Worm (Caenorhabditis elegans): Measurements from ENCODE around the gene try-9.
A peak's percentile ranks its signal among the peaks of the same experiment; 100 is the strongest.

try-9 gene

ce11 chrII:4376295-4377172, 8.5 kb downstream of the try-9 start, which contains the start of gene ntl-2:
Gene ntl-2 (minus strand): TSS chrII:4376465.
- TF ChIP-seq mab-5 (tag; optimal IDR thresholded peaks at IDR 0.05), result peak; percentile 89
- peak; percentile 92 for TF ChIP-seq sma-3 (GFP tag; optimal IDR thresholded peaks at IDR 0.05)
- peak; percentile 85 for TF ChIP-seq lin-11 (tag; optimal IDR thresholded peaks at IDR 0.05)
- peak; percentile 95 for TF ChIP-seq lin-13 (GFP tag; optimal IDR thresholded peaks at IDR 0.05)
- peak; percentile 12 for TF ChIP-seq R02D3.7 (tag; optimal IDR thresholded peaks at IDR 0.05)
- no peak for TF ChIP-seq ama-1 (optimal IDR thresholded peaks at IDR 0.05)
- no peak for TF ChIP-seq aly-2 (tag; optimal IDR thresholded peaks at IDR 0.05)
- TF ChIP-seq unc-55 (GFP tag; optimal IDR thresholded peaks at IDR 0.05), result peak; percentile 94
- peak; percentile 97 for TF ChIP-seq ZK546.5 (tag; optimal IDR thresholded peaks at IDR 0.05)
- no peak for TF ChIP-seq alr-1 (tag; optimal IDR thresholded peaks at IDR 0.05)
- peak; percentile 55 for TF ChIP-seq skn-1 (tag; optimal IDR thresholded peaks at IDR 0.05)
- TF ChIP-seq nhr-12 (tag; optimal IDR thresholded peaks at IDR 0.05), result no peak
- no peak for TF ChIP-seq ztf-1 (GFP tag; conservative IDR thresholded peaks at IDR 0.05)
- TF ChIP-seq sem-4 (tag; optimal IDR thresholded peaks at IDR 0.05), result peak; percentile 91
- TF ChIP-seq nhr-10 (tag; optimal IDR thresholded peaks at IDR 0.05), result no peak
- peak; percentile 18 for TF ChIP-seq nhr-237 (tag; optimal IDR thresholded peaks at IDR 0.05)
- peak; percentile 52 to 96 for TF ChIP-seq mdl-1 (tag; optimal IDR thresholded peaks at IDR 0.05)
- peak; percentile 85 for TF ChIP-seq nhr-6 (tag; optimal IDR thresholded peaks at IDR 0.05)
- TF ChIP-seq nhr-25 (tag; optimal IDR thresholded peaks at IDR 0.05), result peak; percentile 96
- no peak for TF ChIP-seq peb-1 (tag; optimal IDR thresholded peaks at IDR 0.05)
- peak; percentile 97 for TF ChIP-seq F13H6.1 (tag; optimal IDR thresholded peaks at IDR 0.05)
- peak; percentile 67 for TF ChIP-seq snpc-4 (tag; optimal IDR thresholded peaks at IDR 0.05)
- TF ChIP-seq egl-27 (tag; optimal IDR thresholded peaks at IDR 0.05), result peak; percentile 89
- no peak for TF ChIP-seq nhr-77 (tag; optimal IDR thresholded peaks at IDR 0.05)
- TF ChIP-seq blmp-1 (tag; optimal IDR thresholded peaks at IDR 0.05; ENCODE audit: insufficient read depth), result peak; percentile 66
- TF ChIP-seq gmeb-1 (tag; optimal IDR thresholded peaks at IDR 0.05), result peak; percentile 89
- TF ChIP-seq elt-3 (tag; optimal IDR thresholded peaks at IDR 0.05), result no peak
- TF ChIP-seq ceh-16 (tag; optimal IDR thresholded peaks at IDR 0.05), result peak; percentile 72
- TF ChIP-seq nhr-23 (tag; optimal IDR thresholded peaks at IDR 0.05), result peak; percentile 59
- TF ChIP-seq nhr-129 (tag; optimal IDR thresholded peaks at IDR 0.05), result peak; percentile 96
- peak; percentile 88 for TF ChIP-seq nhr-21 (tag; optimal IDR thresholded peaks at IDR 0.05)
- TF ChIP-seq sma-9 (GFP tag; optimal IDR thresholded peaks at IDR 0.05), result peak; percentile 84
- no peak for TF ChIP-seq sma-9 (tag; optimal IDR thresholded peaks at IDR 0.05)
- peak; percentile 70 for TF ChIP-seq ceh-82 (tag; optimal IDR thresholded peaks at IDR 0.05)
- peak; percentile 77 for TF ChIP-seq fos-1 (tag; optimal IDR thresholded peaks at IDR 0.05)
- TF ChIP-seq ztf-4 (tag; optimal IDR thresholded peaks at IDR 0.05), result peak; percentile 94
- TF ChIP-seq C34F6.9 (tag; optimal IDR thresholded peaks at IDR 0.05), result peak; percentile 96
- TF ChIP-seq lsy-2 (tag; optimal IDR thresholded peaks at IDR 0.05), result peak; percentile 98 to 99
- TF ChIP-seq crh-2 (tag; optimal IDR thresholded peaks at IDR 0.05), result peak; percentile 86
- no peak for TF ChIP-seq unc-39 (tag; optimal IDR thresholded peaks at IDR 0.05)
- TF ChIP-seq Y55F3AM.14 (GFP tag; optimal IDR thresholded peaks at IDR 0.05), result peak; percentile 95
- peak; percentile 94 for TF ChIP-seq zag-1 (tag; optimal IDR thresholded peaks at IDR 0.05)

DNA sequence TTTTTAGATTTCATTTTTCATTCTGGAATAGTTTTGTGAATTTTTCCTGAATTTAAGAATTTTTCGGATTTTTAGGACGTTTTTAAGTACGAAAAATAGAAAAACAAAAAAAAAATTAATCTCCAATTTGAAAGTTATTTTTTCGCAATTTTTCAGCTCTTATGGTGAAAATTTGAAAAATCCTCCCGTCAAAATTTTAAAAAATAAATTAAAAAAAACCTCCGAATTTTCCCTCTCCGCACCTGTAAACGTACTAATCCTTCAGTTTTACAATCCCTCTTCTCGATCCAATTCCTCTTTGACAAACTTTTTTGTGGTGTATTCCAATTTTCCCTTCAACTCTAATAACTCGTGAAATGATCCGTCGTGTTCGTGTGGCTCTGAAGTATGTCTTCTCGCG, 10.2 kb downstream of the try-9 start, which contains the start of gene B0286.1:
TSS of gene B0286.1 (plus strand) at position 301 of the 400 bp plus-strand sequence.
- TF ChIP-seq aly-2 (tag; optimal IDR thresholded peaks at IDR 0.05) (no peak), ztf-11 (tag; optimal IDR thresholded peaks at IDR 0.05) (no peak), nhr-129 (tag; optimal IDR thresholded peaks at IDR 0.05) (no peak), nhr-21 (tag; optimal IDR thresholded peaks at IDR 0.05) (no peak), dmd-4 (tag; optimal IDR thresholded peaks at IDR 0.05) (no peak)

All from whole organism, L2 larva.